Worm (Caenorhabditis elegans) whole organism, early embryonic: ENCODE data around the gene his-37.

Source experiments
- B0310.2 ChIP-seq: sonication (generic microtip); optimal IDR thresholded peaks from 2 replicates; lab custom pipeline; 2016; ENCODE audit warnings: mild to moderate bottlenecking, missing genetic modification characterization, missing compliant biosample characterization
- F13C5.2 ChIP-seq: sonication (generic microtip); optimal IDR thresholded peaks from 2 replicates; lab custom pipeline; 2017; ENCODE audit warnings: mild to moderate bottlenecking, missing genetic modification characterization, inconsistent platforms, missing compliant biosample characterization
- aly-1 ChIP-seq: sonication (generic microtip); optimal IDR thresholded peaks from 2 replicates; lab custom pipeline; 2016; ENCODE audit warnings: missing genetic modification characterization, missing compliant biosample characterization
- ama-1 ChIP-seq: fragments of 150-350 bp; optimal IDR thresholded peaks from 2 replicates; lab custom pipeline; 2014
- ceh-13 ChIP-seq: fragments of 200-800 bp; sonication (Bioruptor generic); optimal IDR thresholded peaks from 2 replicates; lab custom pipeline; 2018; ENCODE audit warnings: mild to moderate bottlenecking, missing genetic modification characterization, missing compliant biosample characterization
- ets-7 ChIP-seq: sonication (generic microtip); optimal IDR thresholded peaks from 2 replicates; lab custom pipeline; 2016; ENCODE audit warnings: missing genotype, missing genetic modification characterization, missing compliant biosample characterization
- flt-1 ChIP-seq: fragments of 200-800 bp; sonication (Bioruptor generic); IDR thresholded peaks from 2 replicates; pipeline ENCODE4 v1.3.6; 2022; ENCODE audit warnings: missing genetic modification characterization, missing compliant biosample characterization
- hmbx-1 ChIP-seq: sonication (generic microtip); optimal IDR thresholded peaks from 2 replicates; lab custom pipeline; 2016; ENCODE audit warnings: mild to moderate bottlenecking, missing genetic modification characterization, missing compliant biosample characterization
- hnd-1 ChIP-seq: sonication (generic microtip); optimal IDR thresholded peaks from 2 replicates; lab custom pipeline; 2016; ENCODE audit warnings: missing genetic modification characterization, missing compliant biosample characterization
- scrt-1 ChIP-seq: fragments of 200-800 bp; sonication (Bioruptor generic); IDR thresholded peaks from 2 replicates; pipeline ENCODE4 v1.3.6; 2022; ENCODE audit warnings: missing genetic modification characterization, missing compliant biosample characterization
- sea-1 ChIP-seq: fragments of 200-800 bp; sonication (Bioruptor generic); conservative IDR thresholded peaks from 2 replicates; pipeline ENCODE4 v1.3.6; 2022; ENCODE audit warnings: missing genetic modification characterization, missing compliant biosample characterization
- tbx-11 ChIP-seq: fragments of 200-800 bp; sonication (Bioruptor generic); IDR thresholded peaks from 2 replicates; pipeline ENCODE4 v1.3.6; 2022; ENCODE audit warnings: missing genetic modification characterization, missing compliant biosample characterization
- tra-4 ChIP-seq: sonication (generic microtip); optimal IDR thresholded peaks from 2 replicates; lab custom pipeline; 2017; ENCODE audit warnings: missing genetic modification characterization, missing compliant biosample characterization

DNA sequence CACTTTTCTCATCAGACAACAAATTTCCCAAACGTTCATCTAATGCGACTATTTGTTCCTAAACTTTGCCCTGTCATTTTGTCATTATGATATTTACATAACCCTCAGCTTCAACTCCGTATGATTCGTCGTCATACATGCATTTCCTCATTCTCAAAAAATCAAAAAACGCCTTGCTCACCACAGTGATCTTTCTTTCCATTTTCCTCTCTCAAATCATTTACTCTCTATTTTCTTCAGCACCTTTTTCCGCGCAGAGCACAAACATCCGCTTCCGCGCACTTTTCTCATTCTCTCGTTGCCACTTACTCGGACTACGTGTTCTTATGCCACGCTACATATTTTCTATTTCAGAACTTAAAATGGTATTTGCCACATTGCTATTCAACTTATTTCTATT, 30.1 kb downstream of the his-37 start, which contains the start of gene F25B3.2:
- TF ChIP-seq scrt-1 (GFP tag; lab: Robert Waterston, UW) = no peak
- TF ChIP-seq tra-4 = no peak
- TF ChIP-seq ama-1 = no peak
- TF ChIP-seq F13C5.2 (tag; lab: Kevin White, UChicago) = no peak
- TF ChIP-seq flt-1 (GFP tag; lab: Robert Waterston, UW) = no peak
- no peak for TF ChIP-seq B0310.2 (tag; lab: Kevin White, UChicago)
- no peak for TF ChIP-seq sea-1
- TF ChIP-seq ceh-13 = no peak
- TF ChIP-seq hnd-1 (tag; lab: Kevin White, UChicago) = no peak
- TF ChIP-seq ets-7 (tag; lab: Kevin White, UChicago) = no peak
- TF ChIP-seq hmbx-1 (tag; lab: Kevin White, UChicago) = no peak
- no peak for TF ChIP-seq aly-1 (tag; lab: Kevin White, UChicago)
- no peak for TF ChIP-seq tbx-11 (GFP tag; lab: Robert Waterston, UW)
